Fruit fly (Drosophila melanogaster) whole organism, prepupa: ENCODE data around the gene CG6569.

ENCODE experiments used
- Blimp-1 ChIP-seq: fragments of 200-800 bp; sonication (Bioruptor generic); optimal IDR thresholded peaks from 3 replicates; lab custom pipeline; 2017; ENCODE audit warnings: missing biosample characterization, missing genetic modification characterization, mild to moderate bottlenecking, moderate library complexity, missing genetic modification reagents
- CG11294 ChIP-seq: fragments of 200-800 bp; sonication (Bioruptor generic); IDR thresholded peaks from 2 replicates; pipeline ENCODE4 v1.3.6; 2022; ENCODE audit warnings: missing biosample characterization, missing genetic modification characterization
- CG11762 ChIP-seq: fragments of 200-800 bp; sonication (Bioruptor generic); optimal IDR thresholded peaks from 3 replicates; lab custom pipeline; 2016; ENCODE audit warnings: missing biosample characterization, missing genetic modification characterization; ENCODE audit not compliant: insufficient read depth
- CG11902 ChIP-seq: fragments of 200-800 bp; sonication (Bioruptor generic); optimal IDR thresholded peaks from 3 replicates; lab custom pipeline; 2016; ENCODE audit warnings: missing biosample characterization, missing genetic modification characterization
- CG15336 ChIP-seq: fragments of 200-800 bp; sonication (Bioruptor generic); IDR thresholded peaks from 2 replicates; pipeline ENCODE4 v1.3.6; 2022; ENCODE audit warnings: missing biosample characterization, missing genetic modification characterization
- CG1621 ChIP-seq: fragments of 200-800 bp; sonication (Bioruptor generic); optimal IDR thresholded peaks from 3 replicates; lab custom pipeline; 2018; ENCODE audit warnings: missing biosample characterization, mild to moderate bottlenecking, missing genetic modification characterization
- CG16779 ChIP-seq: fragments of 200-800 bp; sonication (Bioruptor generic); optimal IDR thresholded peaks from 3 replicates; lab custom pipeline; 2017; ENCODE audit warnings: missing biosample characterization, mild to moderate bottlenecking, missing genetic modification characterization
- CG3032 ChIP-seq: fragments of 200-800 bp; optimal IDR thresholded peaks from 2 replicates; lab custom pipeline; 2019; ENCODE audit warnings: missing biosample characterization, mild to moderate bottlenecking, missing genetic modification characterization, moderate library complexity
- CG32006 ChIP-seq: fragments of 200-800 bp; sonication (Bioruptor generic); optimal IDR thresholded peaks from 3 replicates; lab custom pipeline; 2017; ENCODE audit warnings: missing biosample characterization, mild to moderate bottlenecking, missing genetic modification characterization
- CG34406 ChIP-seq: fragments of 200-800 bp; sonication (Bioruptor generic); optimal IDR thresholded peaks from 3 replicates; lab custom pipeline; 2016; ENCODE audit warnings: missing biosample characterization, missing genetic modification characterization
- CG4318 ChIP-seq: fragments of 200-800 bp; sonication (Bioruptor generic); optimal IDR thresholded peaks from 3 replicates; lab custom pipeline; 2017; ENCODE audit warnings: missing biosample characterization, mild to moderate bottlenecking, missing genetic modification characterization
- CG6163 ChIP-seq: fragments of 200-800 bp; sonication (Bioruptor generic); IDR thresholded peaks from 3 replicates; pipeline ENCODE4 v1.3.6; 2022; ENCODE audit warnings: missing biosample characterization, missing genetic modification characterization
- CG6792 ChIP-seq: fragments of 200-800 bp; sonication (Bioruptor generic); optimal IDR thresholded peaks from 3 replicates; lab custom pipeline; 2016; ENCODE audit warnings: missing biosample characterization, missing genetic modification characterization
- CG6854 ChIP-seq: fragments of 200-800 bp; sonication (Bioruptor generic); optimal IDR thresholded peaks from 2 replicates; lab custom pipeline; 2017; ENCODE audit warnings: missing biosample characterization, mild to moderate bottlenecking, missing genetic modification characterization
- CG8119 ChIP-seq: fragments of 200-800 bp; sonication (Bioruptor generic); IDR thresholded peaks from 3 replicates; pipeline ENCODE4 v1.3.6; 2022; ENCODE audit warnings: missing biosample characterization, missing genetic modification characterization
- CG8319 ChIP-seq: fragments of 200-800 bp; sonication (Bioruptor generic); optimal IDR thresholded peaks from 3 replicates; lab custom pipeline; 2016; ENCODE audit warnings: missing biosample characterization, missing genetic modification characterization
- CG8632 ChIP-seq: fragments of 200-800 bp; sonication (Bioruptor generic); optimal IDR thresholded peaks from 3 replicates; lab custom pipeline; 2016; ENCODE audit warnings: missing biosample characterization, missing genetic modification characterization
- Eip75B ChIP-seq: fragments of 200-800 bp; sonication (Bioruptor generic); optimal IDR thresholded peaks from 3 replicates; lab custom pipeline; 2016; ENCODE audit warnings: missing biosample characterization, missing genetic modification characterization
- Eip78C ChIP-seq: fragments of 200-800 bp; sonication (Bioruptor generic); peaks from one replicate; lab custom pipeline; 2016; ENCODE audit warnings: missing biosample characterization, missing genetic modification characterization
- Eip93F ChIP-seq: fragments of 200-800 bp; sonication (Bioruptor generic); optimal IDR thresholded peaks from 2 replicates; lab custom pipeline; 2016; ENCODE audit warnings: missing biosample characterization, mild to moderate bottlenecking, missing genetic modification characterization
- Ets21C ChIP-seq: fragments of 200-800 bp; sonication (Bioruptor generic); optimal IDR thresholded peaks from 3 replicates; lab custom pipeline; 2016; ENCODE audit warnings: missing biosample characterization, missing genetic modification characterization
- Hr4 ChIP-seq: fragments of 200-800 bp; sonication (Bioruptor generic); optimal IDR thresholded peaks from 3 replicates; lab custom pipeline; 2016; ENCODE audit warnings: missing biosample characterization, missing genetic modification characterization
- Lpt ChIP-seq: fragments of 200-800 bp; sonication (Bioruptor generic); optimal IDR thresholded peaks from 3 replicates; lab custom pipeline; 2016; ENCODE audit warnings: missing biosample characterization, missing genetic modification characterization
- Met ChIP-seq: fragments of 200-800 bp; sonication (Bioruptor generic); optimal IDR thresholded peaks from 3 replicates; lab custom pipeline; 2016; ENCODE audit warnings: missing biosample characterization, missing genetic modification characterization
- Sox15 ChIP-seq: fragments of 200-800 bp; sonication (Bioruptor generic); optimal IDR thresholded peaks from 3 replicates; lab custom pipeline; 2016; ENCODE audit warnings: missing biosample characterization, missing genetic modification characterization
- achi ChIP-seq: fragments of 200-800 bp; sonication (Bioruptor generic); optimal IDR thresholded peaks from 3 replicates; lab custom pipeline; 2016; ENCODE audit warnings: missing biosample characterization, missing genetic modification characterization
- acj6 ChIP-seq: fragments of 200-800 bp; sonication (Bioruptor generic); optimal IDR thresholded peaks from 3 replicates; lab custom pipeline; 2016; ENCODE audit warnings: missing biosample characterization, missing genetic modification characterization
- cyc ChIP-seq: fragments of 200-800 bp; sonication (Bioruptor generic); optimal IDR thresholded peaks from 3 replicates; lab custom pipeline; 2016; ENCODE audit warnings: missing biosample characterization, missing genetic modification characterization
- eg ChIP-seq: fragments of 200-800 bp; sonication (Bioruptor generic); IDR thresholded peaks from 3 replicates; pipeline ENCODE4 v1.3.6; 2022; ENCODE audit warnings: missing biosample characterization, missing genetic modification characterization
- esn ChIP-seq: fragments of 200-800 bp; sonication (Bioruptor generic); optimal IDR thresholded peaks from 2 replicates; lab custom pipeline; 2016; ENCODE audit warnings: missing biosample characterization, mild to moderate bottlenecking, missing genetic modification characterization, moderate library complexity
- fd85E ChIP-seq: fragments of 200-800 bp; sonication (Bioruptor generic); optimal IDR thresholded peaks from 3 replicates; lab custom pipeline; 2016; ENCODE audit warnings: missing biosample characterization, missing genetic modification characterization
- fkh ChIP-seq: fragments of 200-800 bp; sonication (Bioruptor generic); optimal IDR thresholded peaks from 3 replicates; lab custom pipeline; 2017; ENCODE audit warnings: missing biosample characterization, mild to moderate bottlenecking, missing genetic modification characterization, moderate library complexity
- pdm3 ChIP-seq: fragments of 200-800 bp; sonication (Bioruptor generic); optimal IDR thresholded peaks from 3 replicates; lab custom pipeline; 2016; ENCODE audit warnings: missing biosample characterization, missing genetic modification characterization
- salr ChIP-seq, 2 experiments: fragments of 200-800 bp; sonication (Bioruptor generic); optimal IDR thresholded peaks; 3 replicates each; lab custom pipeline; 2016 to 2018; ENCODE audit warnings: missing biosample characterization in 2 of 2, missing genetic modification characterization in 2 of 2, mild to moderate bottlenecking in 1 of 2
- spab ChIP-seq: fragments of 200-800 bp; sonication (Bioruptor generic); optimal IDR thresholded peaks from 2 replicates; lab custom pipeline; 2017; ENCODE audit warnings: missing biosample characterization, mild to moderate bottlenecking, missing genetic modification characterization, missing genetic modification reagents
- ss ChIP-seq, 2 experiments: fragments of 200-800 bp; sonication (Bioruptor generic); optimal IDR thresholded peaks; 2 replicates in 1 of 2; 3 replicates in 1 of 2; lab custom pipeline; 2017 to 2018; ENCODE audit warnings: mild to moderate bottlenecking in 2 of 2, missing biosample characterization in 2 of 2, missing genetic modification characterization in 2 of 2, moderate library complexity in 1 of 2
- svp ChIP-seq: fragments of 200-800 bp; sonication (Bioruptor generic); peaks from one replicate; lab custom pipeline; 2016; ENCODE audit warnings: missing biosample characterization, missing genetic modification characterization
- vri ChIP-seq: fragments of 200-800 bp; sonication (Bioruptor generic); optimal IDR thresholded peaks from 3 replicates; lab custom pipeline; 2016; ENCODE audit warnings: missing biosample characterization, mild to moderate bottlenecking, missing genetic modification characterization

CG6569 gene

dm6 chr3R:21848987-21849442 lies 18.7 kb downstream of the CG6569 start (continued):
- TF ChIP-seq fkh (GFP tag; lab: Kevin White, UChicago) (peak; percentile 24), eg (GFP tag; lab: Robert Waterston, UW) (peak; percentile 88), Met (GFP tag; lab: Kevin White, UChicago) (peak; percentile 96), spab (GFP tag; lab: Kevin White, UChicago) (peak; percentile 96), CG3032 (peak; percentile 91), Hr4 (peak; percentile 95), CG6163 (GFP tag; lab: Robert Waterston, UW) (peak; percentile 86), CG15336 (GFP tag; lab: Robert Waterston, UW) (peak; percentile 94), Eip75B (GFP tag; lab: Kevin White, UChicago) (peak; percentile 98), CG6854 (peak; percentile 96), CG11294 (peak; percentile 83), CG6792 (GFP tag; lab: Kevin White, UChicago) (peak; percentile 97)

DNA sequence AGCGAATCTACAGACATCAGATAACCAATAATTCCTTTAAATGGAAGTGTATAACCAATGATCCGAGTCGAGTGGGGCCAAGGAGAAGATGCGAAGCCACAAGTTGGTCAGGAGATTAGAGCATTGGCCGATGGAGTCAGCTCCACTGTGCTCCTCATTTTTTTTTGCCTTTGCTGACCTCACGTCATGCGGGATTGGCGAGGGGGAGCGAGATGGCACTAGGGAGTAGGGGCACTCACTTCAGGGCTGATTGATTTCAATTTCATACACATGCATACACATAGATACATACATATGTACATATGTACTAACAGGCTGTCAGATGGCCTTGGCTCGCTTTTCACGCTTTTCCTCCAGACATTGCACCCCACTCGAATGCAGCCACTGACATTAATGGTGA lies 19.4 kb downstream of the CG6569 start:
- TF ChIP-seq CG6163 (GFP tag; lab: Robert Waterston, UW) (peak; percentile 43; the same call in 1 of the 3 replicates), eg (GFP tag; lab: Robert Waterston, UW) (0 out of 3 replicates have a peak, but pooled peaks have one; percentile 18), CG11762 (GFP tag; lab: Kevin White, UChicago) (no peak), svp (GFP tag; lab: Kevin White, UChicago) (peak; percentile 98), CG11902 (GFP tag; lab: Kevin White, UChicago) (no peak), Eip78C (GFP tag; lab: Kevin White, UChicago) (peak; percentile 54)

DNA sequence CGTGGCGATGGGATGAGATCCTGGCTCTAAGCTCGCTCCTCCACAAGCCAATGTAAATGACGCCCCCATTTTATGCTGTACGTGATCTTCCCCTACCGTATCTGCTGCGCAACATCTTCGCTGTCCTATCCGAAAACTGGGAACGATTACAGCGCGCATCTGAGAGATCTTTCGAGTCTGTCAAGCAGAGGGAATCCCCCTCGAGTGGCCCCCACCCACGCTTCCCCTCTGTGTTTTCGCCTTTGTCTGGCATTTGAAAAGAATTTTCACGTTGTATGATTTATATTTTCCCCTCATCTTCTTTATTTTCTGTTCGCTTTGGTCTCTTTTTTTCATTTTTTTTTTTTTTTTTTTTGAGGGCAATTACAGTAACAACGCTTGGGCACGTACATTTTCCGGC lies 20.3 kb downstream of the CG6569 start:
- TF ChIP-seq CG8119 (GFP tag; lab: Robert Waterston, UW) (peak; percentile 19; the same call in 1 of the 3 replicates), acj6 (GFP tag; lab: Kevin White, UChicago) (no peak), Blimp-1 (no peak), pdm3 (GFP tag; lab: Kevin White, UChicago) (no peak), Hr4 (no peak), Lpt (GFP tag; lab: Kevin White, UChicago) (no peak), CG4318 (GFP tag; lab: Kevin White, UChicago) (no peak), spab (GFP tag; lab: Kevin White, UChicago) (no peak), achi (no peak)

DNA sequence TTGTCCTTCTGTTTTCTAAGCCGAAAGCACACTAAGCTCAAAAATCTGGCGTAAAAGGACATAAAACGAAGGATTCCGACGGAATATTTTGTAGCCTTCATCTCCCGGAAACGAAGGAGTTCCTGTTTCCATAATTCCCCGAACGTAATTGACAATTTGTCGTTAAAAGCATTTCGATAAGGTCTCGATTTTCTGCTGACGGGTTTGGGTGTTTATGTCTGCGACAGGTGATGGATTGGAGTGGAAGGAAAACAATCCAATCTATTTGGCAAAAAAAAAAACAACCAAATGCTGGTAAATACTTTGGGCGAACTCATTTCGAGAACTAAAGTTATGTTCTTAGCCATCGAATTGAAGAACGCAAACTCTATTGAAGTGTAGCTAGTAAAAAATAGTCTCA lies 21.2 kb downstream of the CG6569 start, which contains the start of gene Gr93d:
TSS of gene Gr93d (minus strand) at position 101 of the 400 bp plus-strand sequence.
- TF ChIP-seq cyc (GFP tag; lab: Kevin White, UChicago) (no peak), CG3032 (no peak), ss (GFP tag; optimal IDR thresholded peaks at IDR 0.05; lab: Kevin White, UChicago) (no peak), CG11902 (GFP tag; lab: Kevin White, UChicago) (no peak), CG8319 (no peak), salr (GFP tag; optimal IDR thresholded peaks at IDR 0.05; lab: Kevin White, UChicago) (no peak), CG6854 (no peak), CG6163 (GFP tag; lab: Robert Waterston, UW) (no peak), CG34406 (GFP tag; lab: Kevin White, UChicago) (no peak), Sox15 (GFP tag; lab: Kevin White, UChicago) (no peak), vri (GFP tag; lab: Kevin White, UChicago) (no peak), Eip93F (GFP tag; lab: Kevin White, UChicago) (no peak), CG32006 (no peak)

- TF ChIP-seq CG11762 (GFP tag; lab: Kevin White, UChicago), result no peak
- TF ChIP-seq CG16779 (tag; lab: Kevin White, UChicago), result no peak
- TF ChIP-seq esn, result no peak
- TF ChIP-seq fd85E (GFP tag; lab: Kevin White, UChicago), result no peak
- no peak for TF ChIP-seq CG1621
- no peak for TF ChIP-seq CG8319
- no peak for TF ChIP-seq fkh (GFP tag; lab: Kevin White, UChicago)
- TF ChIP-seq Ets21C, result no peak
- no peak for TF ChIP-seq eg (GFP tag; lab: Robert Waterston, UW)
- no peak for TF ChIP-seq CG8632 (GFP tag; lab: Kevin White, UChicago)
These were observed 22.6 kb downstream of the CG6569 start, which contains the start of gene Gr93c for dm6 chr3R:21845165-21845564. Gene Gr93c (minus strand): TSS chr3R:21845265.
